Fruit fly (Drosophila melanogaster) whole organism, embryonic: ENCODE data around the gene CG43163.
A peak's percentile ranks its signal among the peaks of the same experiment; 100 is the strongest.

Experiments used
- Atf6 ChIP-seq: fragments of 200-800 bp; sonication (Bioruptor generic); IDR thresholded peaks from 2 replicates; pipeline ENCODE4 v1.3.6; 2022; ENCODE audit warnings: missing biosample characterization, missing genetic modification characterization
- CG10321 ChIP-seq: fragments of 200-800 bp; sonication (Bioruptor generic); IDR thresholded peaks from 2 replicates; pipeline ENCODE4 v1.3.6; 2022; ENCODE audit warnings: missing biosample characterization, missing genetic modification characterization
- CG11456 ChIP-seq: fragments of 200-800 bp; sonication (Bioruptor generic); IDR thresholded peaks from 3 replicates; pipeline ENCODE4 v1.3.6; 2022; ENCODE audit warnings: missing biosample characterization, missing genetic modification characterization
- CG12299 ChIP-seq: fragments of 200-800 bp; sonication (Bioruptor generic); optimal IDR thresholded peaks from 2 replicates; lab custom pipeline; 2018; ENCODE audit warnings: missing biosample characterization, mild to moderate bottlenecking, missing genetic modification characterization
- CG13296 ChIP-seq: fragments of 200-800 bp; sonication (Bioruptor generic); optimal IDR thresholded peaks from 3 replicates; lab custom pipeline; 2018; ENCODE audit warnings: missing biosample characterization, mild to moderate bottlenecking, missing genetic modification characterization
- CG15479 ChIP-seq: fragments of 200-800 bp; sonication (Bioruptor generic); optimal IDR thresholded peaks from 3 replicates; lab custom pipeline; 2019; ENCODE audit warnings: missing biosample characterization, mild to moderate bottlenecking, missing genetic modification characterization, moderate library complexity
- CG16779 ChIP-seq: fragments of 200-800 bp; sonication (Bioruptor generic); IDR thresholded peaks from 2 replicates; pipeline ENCODE4 v1.3.6; 2022; ENCODE audit warnings: missing biosample characterization, missing genetic modification characterization
- CG17186 ChIP-seq: fragments of 200-800 bp; sonication (Bioruptor generic); optimal IDR thresholded peaks from 3 replicates; lab custom pipeline; 2017; ENCODE audit warnings: missing biosample characterization, missing genetic modification reagents, missing genetic modification characterization
- CG1832 ChIP-seq: fragments of 200-800 bp; sonication (Bioruptor generic); optimal IDR thresholded peaks from 2 replicates; lab custom pipeline; 2017; ENCODE audit warnings: missing biosample characterization, mild to moderate bottlenecking, missing genetic modification characterization, inconsistent platforms
- CG18619 ChIP-seq: fragments of 200-800 bp; sonication (Bioruptor generic); optimal IDR thresholded peaks from 3 replicates; lab custom pipeline; 2017; ENCODE audit warnings: missing biosample characterization, mild to moderate bottlenecking, missing genetic modification characterization
- CG30403 ChIP-seq: fragments of 200-800 bp; sonication (Bioruptor generic); optimal IDR thresholded peaks from 3 replicates; lab custom pipeline; 2016; ENCODE audit warnings: missing biosample characterization, missing genetic modification characterization
- CG3065 ChIP-seq: fragments of 200-800 bp; sonication (Bioruptor generic); optimal IDR thresholded peaks from 2 replicates; lab custom pipeline; 2016; ENCODE audit warnings: missing biosample characterization, missing genetic modification characterization
- CG43689 ChIP-seq: fragments of 200-800 bp; sonication (Bioruptor generic); IDR thresholded peaks from 2 replicates; pipeline ENCODE4 v1.3.6; 2022; ENCODE audit warnings: missing biosample characterization, missing genetic modification characterization
- CG4404 ChIP-seq: fragments of 200-800 bp; sonication (Bioruptor generic); IDR thresholded peaks from 2 replicates; pipeline ENCODE4 v1.3.6; 2022; ENCODE audit warnings: missing biosample characterization, missing genetic modification characterization
- CG6654 ChIP-seq: fragments of 200-800 bp; sonication (Bioruptor generic); optimal IDR thresholded peaks from 2 replicates; lab custom pipeline; 2017; ENCODE audit warnings: missing biosample characterization, mild to moderate bottlenecking, missing genetic modification characterization
- CG8478 ChIP-seq: fragments of >200 bp; optimal IDR thresholded peaks from 2 replicates; lab custom pipeline; 2018
- CG8924 ChIP-seq: fragments of 200-800 bp; optimal IDR thresholded peaks from 3 replicates; lab custom pipeline; 2019; ENCODE audit warnings: missing biosample characterization, mild to moderate bottlenecking, missing genetic modification characterization, moderate library complexity
- HmgD ChIP-seq: fragments of 200-800 bp; sonication (Bioruptor generic); optimal IDR thresholded peaks from 3 replicates; lab custom pipeline; 2016; ENCODE audit warnings: missing biosample characterization, missing genetic modification characterization
- Hmr ChIP-seq: fragments of 200-800 bp; sonication (Bioruptor generic); optimal IDR thresholded peaks from 3 replicates; lab custom pipeline; 2017; ENCODE audit warnings: mild to moderate bottlenecking, missing biosample characterization, missing genetic modification reagents, missing genetic modification characterization
- Mad ChIP-seq: fragments of 200-800 bp; sonication (Bioruptor generic); optimal IDR thresholded peaks from 2 replicates; lab custom pipeline; 2016; ENCODE audit warnings: missing biosample characterization, missing genetic modification characterization
- Mes4 ChIP-seq: fragments of 200-800 bp; sonication (Bioruptor generic); optimal IDR thresholded peaks from 2 replicates; lab custom pipeline; 2016; ENCODE audit warnings: missing biosample characterization, missing genetic modification characterization
- NC2β ChIP-seq: fragments of 200-800 bp; sonication (Bioruptor generic); optimal IDR thresholded peaks from 2 replicates; lab custom pipeline; 2016; ENCODE audit warnings: missing biosample characterization, missing genetic modification characterization
- Oaz ChIP-seq: fragments of 200-800 bp; sonication (Bioruptor generic); IDR thresholded peaks from 2 replicates; pipeline ENCODE4 v1.3.6; 2022; ENCODE audit warnings: missing biosample characterization, missing genetic modification characterization
- Pdp1 ChIP-seq, 2 experiments: fragments of 200-800 bp; sonication (Bioruptor generic); optimal IDR thresholded peaks; 3 replicates each; lab custom pipeline; 2016; ENCODE audit warnings: missing biosample characterization in 2 of 2, missing genetic modification characterization in 2 of 2, mild to moderate bottlenecking in 1 of 2, moderate library complexity in 1 of 2
- Scr ChIP-seq: fragments of 200-800 bp; sonication (Bioruptor generic); IDR thresholded peaks from 2 replicates; pipeline ENCODE4 v1.3.6; 2022; ENCODE audit warnings: missing biosample characterization, missing genetic modification characterization; ENCODE audit not compliant: partially characterized antibody
- Tbp ChIP-seq: fragments of >200 bp; optimal IDR thresholded peaks from 2 replicates; lab custom pipeline; 2018; ENCODE audit warnings: missing biosample characterization, missing genetic modification characterization
- Usf ChIP-seq: fragments of 200-800 bp; sonication (Bioruptor generic); optimal IDR thresholded peaks from 2 replicates; lab custom pipeline; 2017; ENCODE audit warnings: missing genotype, missing biosample characterization, missing genetic modification characterization
- Xbp1 ChIP-seq: fragments of 200-800 bp; sonication (Bioruptor generic); optimal IDR thresholded peaks from 3 replicates; lab custom pipeline; 2016; ENCODE audit warnings: missing biosample characterization, mild to moderate bottlenecking, missing genetic modification characterization
- amos ChIP-seq: fragments of 200-800 bp; sonication (Bioruptor generic); IDR thresholded peaks from 2 replicates; pipeline ENCODE4 v1.3.6; 2022; ENCODE audit warnings: missing biosample characterization, missing genetic modification characterization; ENCODE audit not compliant: partially characterized antibody
- ci ChIP-seq: fragments of 200-800 bp; sonication (Bioruptor generic); IDR thresholded peaks from 3 replicates; pipeline ENCODE4 v1.3.6; 2022; ENCODE audit warnings: missing biosample characterization, missing genetic modification characterization
- dan ChIP-seq: fragments of 200-800 bp; sonication (Bioruptor generic); IDR thresholded peaks from 2 replicates; pipeline ENCODE4 v1.3.6; 2022; ENCODE audit warnings: missing biosample characterization, missing genetic modification characterization
- dmrt11E ChIP-seq: fragments of 200-800 bp; sonication (Bioruptor generic); optimal IDR thresholded peaks from 3 replicates; lab custom pipeline; 2018; ENCODE audit warnings: missing biosample characterization, mild to moderate bottlenecking, missing genetic modification characterization, moderate library complexity
- dysf ChIP-seq: fragments of 200-800 bp; sonication (Bioruptor generic); IDR thresholded peaks from 3 replicates; pipeline ENCODE4 v1.3.6; 2022; ENCODE audit warnings: missing biosample characterization, missing genetic modification characterization
- eyg ChIP-seq: fragments of 200-800 bp; sonication (Bioruptor generic); optimal IDR thresholded peaks from 3 replicates; lab custom pipeline; 2016; ENCODE audit warnings: missing biosample characterization, missing genetic modification characterization
- grn ChIP-seq: fragments of 200-800 bp; sonication (Bioruptor generic); optimal IDR thresholded peaks from 3 replicates; lab custom pipeline; 2017; ENCODE audit warnings: missing biosample characterization, missing genetic modification characterization
- hth ChIP-seq: fragments of >200 bp; optimal IDR thresholded peaks from 2 replicates; lab custom pipeline; 2017; ENCODE audit warnings: inconsistent platforms
- mld ChIP-seq: fragments of 200-800 bp; sonication (Bioruptor generic); IDR thresholded peaks from 3 replicates; pipeline ENCODE4 v1.3.6; 2022; ENCODE audit warnings: missing biosample characterization, missing genetic modification characterization; ENCODE audit not compliant: partially characterized antibody
- peb ChIP-seq: fragments of 200-800 bp; sonication (Bioruptor generic); IDR thresholded peaks from 2 replicates; pipeline ENCODE4 v1.3.6; 2022; ENCODE audit warnings: missing biosample characterization, missing genetic modification characterization
- pros ChIP-seq: fragments of 200-800 bp; sonication (Bioruptor generic); optimal IDR thresholded peaks from 3 replicates; lab custom pipeline; 2019; ENCODE audit warnings: missing biosample characterization, mild to moderate bottlenecking, missing genetic modification characterization, moderate library complexity
- ro ChIP-seq: fragments of 200-800 bp; sonication (Bioruptor generic); IDR thresholded peaks from 2 replicates; pipeline ENCODE4 v1.3.6; 2022; ENCODE audit warnings: missing biosample characterization, missing genetic modification characterization
- sim ChIP-seq: fragments of 200-800 bp; sonication (Bioruptor generic); IDR thresholded peaks from 2 replicates; pipeline ENCODE4 v1.3.6; 2022; ENCODE audit warnings: missing biosample characterization, missing genetic modification characterization
- so ChIP-seq: fragments of 200-800 bp; sonication (Bioruptor generic); IDR thresholded peaks from 3 replicates; pipeline ENCODE4 v1.3.6; 2022; ENCODE audit warnings: missing biosample characterization, missing genetic modification characterization
- stwl ChIP-seq: fragments of 200-800 bp; sonication (Bioruptor generic); optimal IDR thresholded peaks from 3 replicates; lab custom pipeline; 2018; ENCODE audit warnings: missing biosample characterization, mild to moderate bottlenecking, missing genetic modification characterization, moderate library complexity
- tgo ChIP-seq: fragments of 200-800 bp; sonication (Bioruptor generic); IDR thresholded peaks from 3 replicates; pipeline ENCODE4 v1.3.6; 2022; ENCODE audit warnings: missing biosample characterization, missing genetic modification characterization
- tll ChIP-seq, 2 experiments: fragments of 200-800 bp in 1 of 2; fragments of >200 bp in 1 of 2; sonication (Bioruptor generic) in 1 of 2; optimal IDR thresholded peaks; 2 replicates each; lab custom pipeline; 2017 to 2019; ENCODE audit warnings: missing biosample characterization in 2 of 2, missing genetic modification characterization in 2 of 2, mild to moderate bottlenecking in 1 of 2, moderate library complexity in 1 of 2
- unpg ChIP-seq: fragments of 200-800 bp; sonication (Bioruptor generic); optimal IDR thresholded peaks from 3 replicates; lab custom pipeline; 2018; ENCODE audit warnings: missing biosample characterization, mild to moderate bottlenecking, missing genetic modification characterization, moderate library complexity
- usp ChIP-seq: fragments of >200 bp; optimal IDR thresholded peaks from 2 replicates; lab custom pipeline; 2017; ENCODE audit warnings: missing biosample characterization, missing genetic modification characterization
- vnd ChIP-seq: fragments of 200-800 bp; sonication (Bioruptor generic); IDR thresholded peaks from 3 replicates; pipeline ENCODE4 v1.3.6; 2022; ENCODE audit warnings: missing biosample characterization, missing genetic modification characterization; ENCODE audit not compliant: partially characterized antibody
- zen2 ChIP-seq: fragments of 200-800 bp; sonication (Bioruptor generic); IDR thresholded peaks from 3 replicates; pipeline ENCODE4 v1.3.6; 2022; ENCODE audit warnings: missing biosample characterization, missing genetic modification characterization; ENCODE audit not compliant: partially characterized antibody

CG43163 gene

dm6 chr3L:8455015-8455908 lies 51.7 kb downstream of the CG43163 start (continued):
- TF ChIP-seq dan = no peak
- peak; percentile 91 for TF ChIP-seq CG8924 (tag; lab: Kevin White, UChicago)
- TF ChIP-seq usp (GFP tag; lab: Kevin White, UChicago) = no peak
- peak; percentile 62 for TF ChIP-seq dmrt11E
- TF ChIP-seq tgo (GFP tag; lab: Robert Waterston, UW) = peak; percentile 84; the same call in 2 of the 3 replicates
- no peak for TF ChIP-seq NC2β (GFP tag; lab: Kevin White, UChicago)
- TF ChIP-seq CG6654 = peak; percentile 64
- no peak for TF ChIP-seq CG15479
- no peak for TF ChIP-seq Scr (GFP tag; lab: Robert Waterston, UW)
- TF ChIP-seq vnd (GFP tag; lab: Robert Waterston, UW) = no peak
- peak; percentile 34 for TF ChIP-seq Mes4 (GFP tag; lab: Kevin White, UChicago)
- TF ChIP-seq CG12299 (tag; lab: Kevin White, UChicago) = peak; percentile 89
- no peak for TF ChIP-seq CG1832 (GFP tag; lab: Kevin White, UChicago)
- TF ChIP-seq Hmr (GFP tag; lab: Kevin White, UChicago) = peak; percentile 95
- peak; percentile 90 for TF ChIP-seq unpg (GFP tag; lab: Kevin White, UChicago)
- TF ChIP-seq Oaz (GFP tag; lab: Robert Waterston, UW) = 0 out of 2 replicates have a peak, but pooled peaks have one; percentile 49
- peak; percentile 91 for TF ChIP-seq dysf
- no peak for TF ChIP-seq Tbp (GFP tag; lab: Kevin White, UChicago)
- no peak for TF ChIP-seq tll (GFP tag; optimal IDR thresholded peaks at IDR 0.05; lab: Kevin White, UChicago)
- no peak for TF ChIP-seq zen2
- TF ChIP-seq ci (GFP tag; lab: Robert Waterston, UW) = peak; percentile 59; the same call in 2 of the 3 replicates
- peak; percentile 79 for TF ChIP-seq CG11456
- TF ChIP-seq Atf6 (GFP tag; lab: Robert Waterston, UW) = peak; percentile 90
- TF ChIP-seq CG18619 (GFP tag; lab: Kevin White, UChicago) = peak; percentile 89
- peak; percentile 68 for TF ChIP-seq so (GFP tag; lab: Robert Waterston, UW)
- TF ChIP-seq mld (GFP tag; lab: Robert Waterston, UW) = no peak
- no peak for TF ChIP-seq ro (GFP tag; lab: Robert Waterston, UW)
- peak; percentile 34; the same call in 1 of the 2 replicates for TF ChIP-seq CG4404
- TF ChIP-seq CG43689 (GFP tag; lab: Robert Waterston, UW) = peak; percentile 13; the same call in 1 of the 2 replicates
- no peak for TF ChIP-seq CG10321
- TF ChIP-seq HmgD (GFP tag; lab: Kevin White, UChicago) = no peak
- no peak for TF ChIP-seq hth
- peak; percentile 91 for TF ChIP-seq CG30403 (GFP tag; lab: Kevin White, UChicago)
- no peak for TF ChIP-seq stwl (tag; lab: Kevin White, UChicago)
- TF ChIP-seq CG17186 (GFP tag; lab: Kevin White, UChicago) = peak; percentile 14
- TF ChIP-seq peb (GFP tag; lab: Robert Waterston, UW) = no peak; the same call in 1 of the 2 replicates
- peak; percentile 46 for TF ChIP-seq grn (GFP tag; lab: Kevin White, UChicago)
- TF ChIP-seq CG8478 = no peak
- peak; percentile 61 for TF ChIP-seq Mad (GFP tag; lab: Kevin White, UChicago)
- peak; percentile 35 for TF ChIP-seq CG3065
- TF ChIP-seq Xbp1 (GFP tag; lab: Kevin White, UChicago) = peak; percentile 72
- peak; percentile 95 for TF ChIP-seq CG13296
- TF ChIP-seq CG16779 (GFP tag; lab: Robert Waterston, UW) = no peak
- no peak for TF ChIP-seq amos (GFP tag; lab: Robert Waterston, UW)
- TF ChIP-seq pros (GFP tag; lab: Kevin White, UChicago) = peak; percentile 7
- peak; percentile 0 for TF ChIP-seq eyg (GFP tag; lab: Kevin White, UChicago)
- peak; percentile 41 for TF ChIP-seq Usf
- peak; percentile 57 to 67 for TF ChIP-seq Pdp1 (GFP tag; optimal IDR thresholded peaks at IDR 0.05; lab: Kevin White, UChicago)
- TF ChIP-seq sim = peak; percentile 47; the same call in 1 of the 2 replicates
